Fruit fly (Drosophila melanogaster): Measurements from ENCODE around the gene fd3F.

The fd3F gene

dm6 chrX:3815663-3816062 lies 13.5 kb downstream of the fd3F start:
- TF ChIP-seq cic (GFP tag; optimal IDR thresholded peaks at IDR 0.05) (no peak), CG12768 (GFP tag; optimal IDR thresholded peaks at IDR 0.05) (no peak)

dm6 chrX:3819470-3819869 lies 17.4 kb downstream of the fd3F start:
- TF ChIP-seq cnc (optimal IDR thresholded peaks at IDR 0.05) = no peak
- no peak for TF ChIP-seq pad (GFP tag; optimal IDR thresholded peaks at IDR 0.05)
- peak; percentile 63 for TF ChIP-seq tj (GFP tag; optimal IDR thresholded peaks at IDR 0.05)

- TF ChIP-seq CG7101 (tag; optimal IDR thresholded peaks at IDR 0.05) (no peak), CG12768 (GFP tag; optimal IDR thresholded peaks at IDR 0.05) (no peak), CG7045 (GFP tag; optimal IDR thresholded peaks at IDR 0.05) (no peak), cnc (optimal IDR thresholded peaks at IDR 0.05) (no peak), ovo (GFP tag; optimal IDR thresholded peaks at IDR 0.05) (no peak), Crg-1 (GFP tag; optimal IDR thresholded peaks at IDR 0.05) (no peak), Clk (GFP tag; optimal IDR thresholded peaks at IDR 0.05) (no peak), CG11617 (GFP tag; optimal IDR thresholded peaks at IDR 0.05) (no peak), cic (GFP tag; optimal IDR thresholded peaks at IDR 0.05) (no peak), Mnt (GFP tag; optimal IDR thresholded peaks at IDR 0.05) (no peak), bab1 (GFP tag; optimal IDR thresholded peaks at IDR 0.05) (no peak), CG1620 (GFP tag; optimal IDR thresholded peaks at IDR 0.05) (no peak), kay (GFP tag; ENCODE audit: borderline replicate concordance) (no peak)
These were observed 23.0 kb downstream of the fd3F start for dm6 chrX:3825069-3825468.

- TF ChIP-seq CG11617 (GFP tag; optimal IDR thresholded peaks at IDR 0.05) (no peak), Mnt (GFP tag; optimal IDR thresholded peaks at IDR 0.05) (no peak), CG7045 (GFP tag; optimal IDR thresholded peaks at IDR 0.05) (no peak), pad (GFP tag; optimal IDR thresholded peaks at IDR 0.05) (no peak), Clk (GFP tag; optimal IDR thresholded peaks at IDR 0.05) (no peak), CG7101 (tag; optimal IDR thresholded peaks at IDR 0.05) (no peak), CG33017 (tag; optimal IDR thresholded peaks at IDR 0.05) (no peak), CG14711 (tag; optimal IDR thresholded peaks at IDR 0.05) (no peak), Crg-1 (GFP tag; optimal IDR thresholded peaks at IDR 0.05) (no peak), CG1620 (GFP tag; optimal IDR thresholded peaks at IDR 0.05) (no peak), bab1 (GFP tag; optimal IDR thresholded peaks at IDR 0.05) (no peak), CG5204 (GFP tag; optimal IDR thresholded peaks at IDR 0.05) (no peak), cic (GFP tag; optimal IDR thresholded peaks at IDR 0.05) (no peak)
These were observed 25.8 kb downstream of the fd3F start, which contains the start of gene CG2901 for dm6 chrX:3827897-3828296. Gene CG2901 (plus strand): TSS chrX:3828197.

dm6 chrX:3831761-3832160 lies 29.6 kb downstream of the fd3F start:
- TF ChIP-seq bab1 (GFP tag; optimal IDR thresholded peaks at IDR 0.05) (no peak), CG5204 (GFP tag; optimal IDR thresholded peaks at IDR 0.05) (no peak), toe (GFP tag; optimal IDR thresholded peaks at IDR 0.05) (no peak), tj (GFP tag; optimal IDR thresholded peaks at IDR 0.05) (no peak), Clk (GFP tag; optimal IDR thresholded peaks at IDR 0.05) (no peak), CG7045 (GFP tag; optimal IDR thresholded peaks at IDR 0.05) (no peak)

- TF ChIP-seq CG1620 (GFP tag; optimal IDR thresholded peaks at IDR 0.05) (no peak), Clk (GFP tag; optimal IDR thresholded peaks at IDR 0.05) (no peak), CG7101 (tag; optimal IDR thresholded peaks at IDR 0.05) (no peak), kay (GFP tag; ENCODE audit: borderline replicate concordance) (no peak), CG12768 (GFP tag; optimal IDR thresholded peaks at IDR 0.05) (no peak)
These were observed 30.1 kb downstream of the fd3F start for dm6 chrX:3832226-3832625.

- TF ChIP-seq CG7101 (tag; optimal IDR thresholded peaks at IDR 0.05) (no peak), kay (GFP tag; ENCODE audit: borderline replicate concordance) (no peak), cic (GFP tag; optimal IDR thresholded peaks at IDR 0.05) (no peak), cnc (optimal IDR thresholded peaks at IDR 0.05) (no peak), CG7045 (GFP tag; optimal IDR thresholded peaks at IDR 0.05) (no peak), CG11617 (GFP tag; optimal IDR thresholded peaks at IDR 0.05) (no peak), Crg-1 (GFP tag; optimal IDR thresholded peaks at IDR 0.05) (no peak), pad (GFP tag; optimal IDR thresholded peaks at IDR 0.05) (no peak), tj (GFP tag; optimal IDR thresholded peaks at IDR 0.05) (no peak), Clk (GFP tag; optimal IDR thresholded peaks at IDR 0.05) (no peak), CG33017 (tag; optimal IDR thresholded peaks at IDR 0.05) (no peak)
These were observed 31.1 kb downstream of the fd3F start for dm6 chrX:3833109-3833657.

- TF ChIP-seq pad (GFP tag; optimal IDR thresholded peaks at IDR 0.05) = peak; percentile 89
- TF ChIP-seq cic (GFP tag; optimal IDR thresholded peaks at IDR 0.05) = no peak
These were observed 33.0 kb downstream of the fd3F start for dm6 chrX:3834955-3835763.

Measured in whole organism, adult.